Worm (Caenorhabditis elegans): ENCODE measurements around the gene txt-11.

The txt-11 gene

DNA sequence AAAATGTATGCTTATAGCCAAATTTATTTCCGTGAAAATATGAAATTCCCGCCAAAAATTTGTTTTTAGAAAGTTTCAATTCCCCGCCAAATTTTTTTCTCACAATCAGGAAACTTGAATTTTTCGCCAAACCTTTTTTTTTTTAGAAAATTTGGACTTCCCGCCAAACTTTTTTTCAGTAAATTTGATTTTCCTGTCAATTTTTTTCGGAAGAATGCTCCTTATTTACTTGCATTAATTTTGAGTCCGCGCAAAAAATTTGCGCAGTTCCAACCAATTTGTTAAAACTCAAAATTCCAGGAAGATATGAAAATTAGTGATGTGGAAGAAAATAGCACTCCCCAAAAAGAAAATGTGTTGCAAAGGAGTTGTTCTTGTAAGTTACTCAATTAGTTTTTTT lies 46.8 kb downstream of the txt-11 start, which contains the start of gene slc-28.2:
TSS of gene slc-28.2 (plus strand) at position 301 of the 400 bp plus-strand sequence.
- TF ChIP-seq B0019.2 (GFP tag; conservative IDR thresholded peaks at IDR 0.05), result no peak
- TF ChIP-seq F33H1.4 (GFP tag; IDR thresholded peaks at IDR 0.05), result no peak
- no peak for TF ChIP-seq F10E7.11 (tag; optimal IDR thresholded peaks at IDR 0.05)
- TF ChIP-seq tbx-9 (tag; optimal IDR thresholded peaks at IDR 0.05; ENCODE audit: borderline replicate concordance), result no peak
- TF ChIP-seq ets-4 (GFP tag; optimal IDR thresholded peaks at IDR 0.05), result no peak
- no peak for TF ChIP-seq aptf-3 (GFP tag; IDR thresholded peaks at IDR 0.05)
- no peak for TF ChIP-seq hlh-12 (tag; optimal IDR thresholded peaks at IDR 0.05)
- TF ChIP-seq zim-3 (tag; optimal IDR thresholded peaks at IDR 0.05), result no peak

DNA sequence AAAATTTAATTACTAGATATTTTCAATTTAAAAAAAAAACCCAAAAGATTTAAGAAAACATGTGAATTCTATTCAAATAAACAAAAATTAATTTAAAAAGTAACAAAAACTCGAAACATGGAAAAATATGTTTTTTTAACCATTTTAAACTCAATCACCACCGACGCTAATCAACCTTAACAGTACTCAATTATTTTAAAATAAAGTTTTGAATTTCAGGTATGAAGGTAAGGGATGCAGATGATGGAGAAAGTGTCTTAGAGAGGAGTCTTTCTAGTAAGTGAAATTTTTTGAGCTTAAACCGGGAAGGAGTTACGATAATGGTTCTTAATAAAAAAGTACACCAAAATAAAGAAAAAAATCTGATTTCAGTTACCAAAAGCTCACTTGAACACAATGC lies 50.4 kb downstream of the txt-11 start, which contains the start of gene slc-28.1:
TSS of gene slc-28.1 (plus strand) at position 301 of the 400 bp plus-strand sequence.
- TF ChIP-seq aptf-2 (GFP tag; conservative IDR thresholded peaks at IDR 0.05) (no peak), K12H6.12 (tag; optimal IDR thresholded peaks at IDR 0.05) (no peak), unc-62 (GFP tag; optimal IDR thresholded peaks at IDR 0.05) (no peak), F37B4.10 (GFP tag; IDR thresholded peaks at IDR 0.05) (no peak), pbrm-1 (GFP tag; IDR thresholded peaks at IDR 0.05) (no peak), mel-28 (tag; optimal IDR thresholded peaks at IDR 0.05; ENCODE audit: borderline replicate concordance) (no peak), ekl-4 (GFP tag; IDR thresholded peaks at IDR 0.05) (no peak), nhr-80 (tag; optimal IDR thresholded peaks at IDR 0.05) (no peak), ZK185.1 (tag; optimal IDR thresholded peaks at IDR 0.05; ENCODE audit: poor library complexity, severe bottlenecking) (no peak), T26A5.8 (tag; optimal IDR thresholded peaks at IDR 0.05) (no peak), dpff-1 (tag; optimal IDR thresholded peaks at IDR 0.05) (no peak), ztf-22 (GFP tag; optimal IDR thresholded peaks at IDR 0.05) (no peak), nhr-120 (GFP tag; IDR thresholded peaks at IDR 0.05) (no peak), hlh-12 (tag; optimal IDR thresholded peaks at IDR 0.05) (no peak), ets-4 (GFP tag; optimal IDR thresholded peaks at IDR 0.05) (no peak), snpc-1.3 (tag; optimal IDR thresholded peaks at IDR 0.05; ENCODE audit: insufficient read depth) (no peak)

DNA sequence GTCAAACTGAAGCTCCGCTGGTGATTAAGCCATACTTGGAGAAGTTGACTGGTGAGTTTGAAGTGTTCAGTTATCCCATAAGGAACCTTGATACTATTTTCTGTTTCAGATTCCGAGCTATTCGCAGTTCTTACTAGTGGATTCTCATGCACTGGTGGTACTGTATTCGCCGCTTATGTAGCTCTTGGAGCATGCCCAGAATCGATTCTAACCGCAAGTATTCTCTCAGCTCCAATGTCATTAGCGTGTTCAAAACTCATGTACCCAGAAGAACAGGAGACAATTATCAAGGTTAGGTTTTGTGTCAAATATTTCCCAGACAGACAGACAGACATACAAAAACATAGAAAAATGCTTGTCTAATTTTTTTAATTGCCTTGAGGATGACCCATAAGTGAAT lies 51.8 kb downstream of the txt-11 start:
- TF ChIP-seq snpc-1.3 (tag; optimal IDR thresholded peaks at IDR 0.05; ENCODE audit: insufficient read depth) (no peak), lin-35 (GFP tag; optimal IDR thresholded peaks at IDR 0.05) (no peak), ekl-4 (GFP tag; IDR thresholded peaks at IDR 0.05) (no peak), ztf-3 (GFP tag; optimal IDR thresholded peaks at IDR 0.05) (no peak), Y53F4B.3 (GFP tag; IDR thresholded peaks at IDR 0.05) (no peak), ztf-18 (tag; optimal IDR thresholded peaks at IDR 0.05) (no peak), pbrm-1 (GFP tag; IDR thresholded peaks at IDR 0.05) (no peak), tbx-9 (tag; optimal IDR thresholded peaks at IDR 0.05; ENCODE audit: borderline replicate concordance) (no peak), B0019.2 (GFP tag; conservative IDR thresholded peaks at IDR 0.05) (no peak), efl-1 (GFP tag; optimal IDR thresholded peaks at IDR 0.05) (no peak), sea-2 (GFP tag; IDR thresholded peaks at IDR 0.05) (no peak), K11D2.4 (GFP tag; IDR thresholded peaks at IDR 0.05) (no peak), ztf-28 (GFP tag; IDR thresholded peaks at IDR 0.05) (no peak), K12H6.12 (tag; optimal IDR thresholded peaks at IDR 0.05) (no peak), aptf-2 (GFP tag; conservative IDR thresholded peaks at IDR 0.05) (no peak), chd-7 (tag; optimal IDR thresholded peaks at IDR 0.05) (no peak), lin-54 (GFP tag; optimal IDR thresholded peaks at IDR 0.05) (no peak), Y95B8A.8 (GFP tag; IDR thresholded peaks at IDR 0.05) (no peak)
